Worm (Caenorhabditis elegans): ENCODE results near the gene fard-1.
A peak's percentile ranks its signal among the peaks of the same experiment; 100 is the strongest.
"Not testable (repeated sequence)": the region's sequence is repeated elsewhere in the genome, so short reads cannot be mapped to it uniquely, and the experiment has no call there.

Gene fard-1

ce11 chrX:2933061-2933460, at the start of gene fard-1:
fard-1 (plus strand) TSS chrX:2933361.
- no peak for TF ChIP-seq flt-1 (GFP tag; IDR thresholded peaks at IDR 0.05)
- TF ChIP-seq ztf-29 (GFP tag; IDR thresholded peaks at IDR 0.05), result no peak
- TF ChIP-seq cog-1 (tag; optimal IDR thresholded peaks at IDR 0.05), result no peak
- TF ChIP-seq tab-1 (GFP tag; IDR thresholded peaks at IDR 0.05), result no peak
- no peak for TF ChIP-seq T22C8.4 (GFP tag; IDR thresholded peaks at IDR 0.05)
- TF ChIP-seq klf-2 (GFP tag; conservative IDR thresholded peaks at IDR 0.05), result no peak
- TF ChIP-seq med-1 (GFP tag; optimal IDR thresholded peaks at IDR 0.05; ENCODE audit: insufficient read depth), result no peak
- TF ChIP-seq ref-1 (GFP tag; conservative IDR thresholded peaks at IDR 0.05), result no peak
- no peak for TF ChIP-seq ztf-23 (GFP tag; IDR thresholded peaks at IDR 0.05)

DNA sequence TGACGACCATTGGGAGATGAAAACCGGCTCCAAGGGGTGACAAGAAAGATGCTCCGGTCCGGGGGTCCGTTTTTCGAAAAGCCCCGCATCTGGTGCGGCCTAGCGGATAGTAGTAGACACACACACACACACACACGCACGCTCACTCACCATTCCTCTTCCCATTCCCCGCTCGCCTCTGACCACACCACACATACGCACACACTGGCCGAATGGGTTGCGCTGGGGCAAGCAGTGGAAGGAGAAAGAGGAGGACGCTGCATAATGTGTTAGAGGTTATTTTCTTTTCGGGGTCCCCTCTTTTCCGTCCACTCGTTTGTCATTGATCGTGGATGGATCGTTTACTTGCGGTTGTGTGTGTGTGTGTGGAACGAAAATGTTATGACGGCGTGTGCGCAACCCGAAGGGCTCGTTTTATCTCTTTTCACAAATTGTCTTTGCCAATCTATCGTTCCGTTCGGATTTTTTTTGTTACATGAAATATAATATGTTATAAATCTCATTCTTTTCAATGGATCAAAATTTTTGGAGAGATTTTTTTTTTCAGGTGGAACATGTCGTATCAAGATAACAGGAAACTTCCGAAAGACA, 47.7 kb upstream of the fard-1 start, which contains the start of gene vang-1:
Gene vang-1, plus strand, starts transcription at position 541 of the 591 bp plus-strand sequence.
- TF ChIP-seq med-1 (GFP tag; optimal IDR thresholded peaks at IDR 0.05; ENCODE audit: insufficient read depth) (no peak), tab-1 (GFP tag; IDR thresholded peaks at IDR 0.05) (peak; percentile 63; the same call in 1 of the 2 replicates), ref-1 (GFP tag; conservative IDR thresholded peaks at IDR 0.05) (no peak), flt-1 (GFP tag; IDR thresholded peaks at IDR 0.05) (peak; percentile 83), ztf-29 (GFP tag; IDR thresholded peaks at IDR 0.05) (peak; percentile 69), cog-1 (tag; optimal IDR thresholded peaks at IDR 0.05) (peak; percentile 59), ztf-23 (GFP tag; IDR thresholded peaks at IDR 0.05) (peak; percentile 54; the same call in 1 of the 2 replicates), klf-2 (GFP tag; conservative IDR thresholded peaks at IDR 0.05) (0 out of 2 replicates have a peak, but pooled peaks have one; percentile 60), T22C8.4 (GFP tag; IDR thresholded peaks at IDR 0.05) (no peak)

ce11 chrX:2890041-2890650, 43.0 kb upstream of the fard-1 start:
- TF ChIP-seq ref-1 (GFP tag; conservative IDR thresholded peaks at IDR 0.05) (no peak), ztf-23 (GFP tag; IDR thresholded peaks at IDR 0.05) (no peak), flt-1 (GFP tag; IDR thresholded peaks at IDR 0.05) (no peak), klf-2 (GFP tag; conservative IDR thresholded peaks at IDR 0.05) (no peak), cog-1 (tag; optimal IDR thresholded peaks at IDR 0.05) (no peak), med-1 (GFP tag; optimal IDR thresholded peaks at IDR 0.05; ENCODE audit: insufficient read depth) (no peak), T22C8.4 (GFP tag; IDR thresholded peaks at IDR 0.05) (no peak), tab-1 (GFP tag; IDR thresholded peaks at IDR 0.05) (no peak), ztf-29 (GFP tag; IDR thresholded peaks at IDR 0.05) (no peak)

ce11 chrX:2891141-2891739, 41.9 kb upstream of the fard-1 start, which contains the start of gene B0410.3:
B0410.3 (minus strand) TSS chrX:2891491.
- TF ChIP-seq ztf-29 (GFP tag; IDR thresholded peaks at IDR 0.05) (no peak), flt-1 (GFP tag; IDR thresholded peaks at IDR 0.05) (no peak)

DNA sequence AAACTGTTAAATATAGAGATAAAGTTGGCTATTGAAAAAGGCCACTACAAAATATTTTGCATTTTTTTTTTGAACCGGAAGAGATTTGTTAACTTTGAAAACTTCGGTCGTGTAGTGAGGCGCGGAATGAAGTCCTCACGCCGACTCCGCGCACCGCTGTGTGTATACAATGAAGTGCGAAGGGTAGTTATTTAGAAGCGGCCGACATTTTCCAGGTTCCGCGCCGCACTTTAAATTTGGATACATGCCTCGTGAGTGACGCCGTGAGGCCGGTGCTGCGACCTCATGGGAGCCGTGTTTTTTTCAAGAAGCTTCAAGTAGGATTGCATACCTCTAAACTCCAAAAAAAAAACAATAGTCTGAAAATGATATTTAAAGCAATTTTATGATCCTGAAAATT, 41.3 kb upstream of the fard-1 start:
- no peak for TF ChIP-seq ztf-23 (GFP tag; IDR thresholded peaks at IDR 0.05)
- TF ChIP-seq T22C8.4 (GFP tag; IDR thresholded peaks at IDR 0.05), result no peak
- TF ChIP-seq ref-1 (GFP tag; conservative IDR thresholded peaks at IDR 0.05), result no peak
- no peak for TF ChIP-seq med-1 (GFP tag; optimal IDR thresholded peaks at IDR 0.05; ENCODE audit: insufficient read depth)
- TF ChIP-seq flt-1 (GFP tag; IDR thresholded peaks at IDR 0.05), result no peak
- no peak for TF ChIP-seq cog-1 (tag; optimal IDR thresholded peaks at IDR 0.05)
- TF ChIP-seq ztf-29 (GFP tag; IDR thresholded peaks at IDR 0.05), result no peak
- no peak for TF ChIP-seq klf-2 (GFP tag; conservative IDR thresholded peaks at IDR 0.05)
- TF ChIP-seq tab-1 (GFP tag; IDR thresholded peaks at IDR 0.05), result no peak

- TF ChIP-seq T22C8.4 (GFP tag; IDR thresholded peaks at IDR 0.05) (no peak), cog-1 (tag; optimal IDR thresholded peaks at IDR 0.05) (no peak), med-1 (GFP tag; optimal IDR thresholded peaks at IDR 0.05; ENCODE audit: insufficient read depth) (no peak), ref-1 (GFP tag; conservative IDR thresholded peaks at IDR 0.05) (no peak), klf-2 (GFP tag; conservative IDR thresholded peaks at IDR 0.05) (no peak), ztf-29 (GFP tag; IDR thresholded peaks at IDR 0.05) (no peak), tab-1 (GFP tag; IDR thresholded peaks at IDR 0.05) (no peak), ztf-23 (GFP tag; IDR thresholded peaks at IDR 0.05) (no peak), flt-1 (GFP tag; IDR thresholded peaks at IDR 0.05) (no peak)
Measured at ce11 chrX:2893026-2893662, 40.0 kb upstream of the fard-1 start.

DNA sequence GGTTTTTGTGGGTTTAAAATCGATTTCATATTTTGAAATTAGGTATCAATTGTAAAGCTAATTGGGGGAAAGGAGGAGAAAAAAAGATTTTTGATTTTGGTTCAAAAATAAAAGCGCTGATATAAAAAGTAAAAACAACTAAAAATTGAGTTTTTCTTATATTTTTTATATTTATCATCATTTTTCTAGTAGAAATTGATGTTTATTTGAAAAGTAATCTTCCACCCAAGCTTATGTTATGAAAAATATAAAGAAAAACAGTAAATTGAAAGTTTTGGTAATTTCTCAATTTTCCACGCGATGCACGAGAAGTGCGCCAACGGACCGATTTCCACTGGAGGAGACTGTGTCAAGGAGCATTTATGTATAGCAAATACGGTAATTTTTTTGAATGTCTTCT, 38.9 kb upstream of the fard-1 start, which contains the start of gene B0410.1:
Gene B0410.1, plus strand, starts transcription at position 301 of the 400 bp plus-strand sequence.
- TF ChIP-seq flt-1 (GFP tag; IDR thresholded peaks at IDR 0.05); cog-1 (tag; optimal IDR thresholded peaks at IDR 0.05); ztf-29 (GFP tag; IDR thresholded peaks at IDR 0.05): not testable (repeated sequence)

ce11 chrX:2895646-2896045, 37.5 kb upstream of the fard-1 start:
- no peak for TF ChIP-seq med-1 (GFP tag; optimal IDR thresholded peaks at IDR 0.05; ENCODE audit: insufficient read depth)
- TF ChIP-seq klf-2 (GFP tag; conservative IDR thresholded peaks at IDR 0.05), result no peak
- TF ChIP-seq flt-1 (GFP tag; IDR thresholded peaks at IDR 0.05), result no peak

ce11 chrX:2898256-2898655, 34.9 kb upstream of the fard-1 start, which contains the start of gene F52B10.3:
F52B10.3 (minus strand) TSS chrX:2898356.
- TF ChIP-seq klf-2 (GFP tag; conservative IDR thresholded peaks at IDR 0.05), result no peak
- no peak for TF ChIP-seq med-1 (GFP tag; optimal IDR thresholded peaks at IDR 0.05; ENCODE audit: insufficient read depth)
- no peak for TF ChIP-seq ztf-29 (GFP tag; IDR thresholded peaks at IDR 0.05)
- TF ChIP-seq cog-1 (tag; optimal IDR thresholded peaks at IDR 0.05), result no peak

Data from whole organism, midembryonic.